Fruit fly (Drosophila melanogaster): Measurements from ENCODE around the gene gskt.

gskt gene

DNA sequence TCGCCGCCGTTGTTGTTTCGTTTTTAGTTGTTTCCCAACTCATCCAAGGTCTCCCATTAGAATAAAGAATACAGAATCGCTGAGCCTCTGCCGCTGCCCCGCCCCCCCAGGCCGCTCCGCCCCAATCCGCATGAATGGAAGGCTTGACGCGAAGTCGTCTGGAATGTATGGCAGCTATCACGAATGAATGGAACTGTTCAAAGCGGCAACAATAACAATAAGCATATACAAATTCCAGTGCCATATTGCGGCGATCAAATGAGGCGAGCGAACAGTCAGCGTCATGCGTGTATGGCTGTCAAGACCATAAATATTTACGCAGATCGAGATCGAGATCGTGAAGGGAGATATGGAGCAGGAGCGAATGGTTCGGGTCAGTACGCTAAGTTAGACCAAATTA is 48.4 kb downstream of the gskt start:
- no peak for TF ChIP-seq pan (optimal IDR thresholded peaks at IDR 0.05)

DNA sequence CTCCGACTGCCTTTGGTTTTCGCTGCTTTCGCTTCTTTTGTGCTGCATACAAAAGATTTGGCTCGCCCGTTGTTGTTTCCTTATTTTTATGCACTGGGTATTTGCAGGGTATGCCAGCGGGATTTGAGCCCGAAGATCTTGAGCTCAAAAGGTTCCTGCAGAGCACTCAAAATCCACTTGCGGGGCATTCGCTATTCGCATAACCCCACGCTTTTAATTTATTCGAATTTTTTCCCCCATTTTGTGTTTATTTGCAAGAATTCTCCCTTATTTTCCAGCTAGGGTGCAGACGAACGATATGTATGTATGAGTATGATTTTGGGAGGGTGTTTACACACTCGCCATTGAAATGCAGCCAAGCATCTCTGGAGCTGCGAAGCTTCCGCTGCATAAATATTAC is 49.8 kb downstream of the gskt start:
- no peak for TF ChIP-seq Dll (optimal IDR thresholded peaks at IDR 0.05)
- TF ChIP-seq usp (GFP tag; optimal IDR thresholded peaks at IDR 0.05), result no peak
- TF ChIP-seq EcR (GFP tag; optimal IDR thresholded peaks at IDR 0.05), result no peak
- TF ChIP-seq CG8478 (optimal IDR thresholded peaks at IDR 0.05), result no peak
- no peak for TF ChIP-seq psq (optimal IDR thresholded peaks at IDR 0.05)
- peak; percentile 37 for TF ChIP-seq pan (optimal IDR thresholded peaks at IDR 0.05)

Measured in whole organism.